Fruit fly (Drosophila melanogaster) Kc167 (cell line): ENCODE data around the gene CG31156.

Experiments
- Myc ChIP-seq: fragments of >200 bp; optimal IDR thresholded peaks from 2 replicates; lab custom pipeline; 2017; ENCODE audit warnings: missing external identifiers
- h ChIP-seq: fragments of >200 bp; optimal IDR thresholded peaks from 3 replicates; lab custom pipeline; 2018; ENCODE audit warnings: missing external identifiers
- psq ChIP-seq: fragments of >200 bp; optimal IDR thresholded peaks from 2 replicates; lab custom pipeline; 2017; ENCODE audit warnings: missing external identifiers

DNA sequence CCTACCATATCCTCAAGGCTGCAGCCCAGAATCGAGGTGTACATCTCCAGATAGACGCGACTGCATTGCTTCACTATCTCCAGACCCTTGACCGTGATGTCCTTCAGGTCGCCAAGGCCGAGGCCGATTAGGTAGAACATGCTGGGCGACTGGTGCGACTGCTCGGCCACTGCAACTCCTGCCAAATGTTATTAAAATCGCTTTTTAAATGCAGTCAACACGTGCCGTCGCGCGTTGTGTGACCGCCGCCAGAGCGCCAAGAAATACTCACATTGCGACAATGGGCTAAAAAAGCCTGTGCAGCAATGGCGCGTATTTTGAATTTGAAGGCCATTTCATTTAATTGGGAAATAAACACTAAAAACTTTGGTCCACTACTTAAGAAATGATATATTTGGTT, 30.5 kb downstream of the CG31156 start, which contains the start of gene Dph5:
- TF ChIP-seq h, result no peak
- TF ChIP-seq psq (lab: Kevin White, UChicago), result no peak
- TF ChIP-seq Myc, result no peak
